Fruit fly (Drosophila melanogaster): ENCODE data around the gene CG16704.

The CG16704 gene

dm6 chr2L:3655698-3656105, 36.7 kb downstream of the CG16704 start (continued):
- TF ChIP-seq CG6791 (GFP tag; IDR thresholded peaks at IDR 0.05; ENCODE audit: partially characterized antibody) (no peak), Hey (tag; optimal IDR thresholded peaks at IDR 0.05) (peak; percentile 92), stc (GFP tag; IDR thresholded peaks at IDR 0.05) (peak; percentile 98), sisA (GFP tag; IDR thresholded peaks at IDR 0.05) (peak; percentile 98), CG14860 (GFP tag; IDR thresholded peaks at IDR 0.05; ENCODE audit: partially characterized antibody) (no peak), Antp (GFP tag; optimal IDR thresholded peaks at IDR 0.05) (peak; percentile 98), CG1832 (GFP tag; optimal IDR thresholded peaks at IDR 0.05) (no peak), al (GFP tag; IDR thresholded peaks at IDR 0.05) (peak; percentile 96), CG4854 (GFP tag; optimal IDR thresholded peaks at IDR 0.05) (peak; percentile 97), Sox100B (GFP tag; optimal IDR thresholded peaks at IDR 0.05) (peak; percentile 98), CG6765 (GFP tag; optimal IDR thresholded peaks at IDR 0.05) (peak; percentile 97), lilli (GFP tag; optimal IDR thresholded peaks at IDR 0.05) (peak; percentile 98), bbx (GFP tag; IDR thresholded peaks at IDR 0.05; ENCODE audit: partially characterized antibody) (no peak), zen2 (GFP tag; IDR thresholded peaks at IDR 0.05; ENCODE audit: partially characterized antibody) (no peak), D (optimal IDR thresholded peaks at IDR 0.05) (no peak), D (GFP tag; optimal IDR thresholded peaks at IDR 0.05) (peak; percentile 98), CG17385 (GFP tag; optimal IDR thresholded peaks at IDR 0.05) (peak; percentile 97), wdn (GFP tag; IDR thresholded peaks at IDR 0.05) (peak; percentile 97), Adf1 (GFP tag; IDR thresholded peaks at IDR 0.05) (peak; percentile 87), scrt (GFP tag; optimal IDR thresholded peaks at IDR 0.05) (peak; percentile 97), ase (GFP tag; IDR thresholded peaks at IDR 0.05) (peak; percentile 97), nmo (GFP tag; optimal IDR thresholded peaks at IDR 0.05) (peak; percentile 98), Aef1 (GFP tag; IDR thresholded peaks at IDR 0.05) (peak; percentile 97), Atf3 (GFP tag; optimal IDR thresholded peaks at IDR 0.05) (peak; percentile 94), pzg (GFP tag; optimal IDR thresholded peaks at IDR 0.05) (peak; percentile 34), H15 (GFP tag; IDR thresholded peaks at IDR 0.05) (peak; percentile 96), maf-S (GFP tag; optimal IDR thresholded peaks at IDR 0.05) (peak; percentile 96), fd102C (GFP tag; optimal IDR thresholded peaks at IDR 0.05) (peak; percentile 69), CG9727 (GFP tag; optimal IDR thresholded peaks at IDR 0.05) (peak; percentile 98), Fer3 (tag; optimal IDR thresholded peaks at IDR 0.05) (peak; percentile 98), btn (GFP tag; optimal IDR thresholded peaks at IDR 0.05) (peak; percentile 96), nau (GFP tag; optimal IDR thresholded peaks at IDR 0.05) (peak; percentile 97), Dip3 (GFP tag; optimal IDR thresholded peaks at IDR 0.05) (peak; percentile 97), peb (GFP tag; IDR thresholded peaks at IDR 0.05) (peak; percentile 97), croc (GFP tag; conservative IDR thresholded peaks at IDR 0.05) (peak; percentile 97), oc (tag; optimal IDR thresholded peaks at IDR 0.05) (peak; percentile 98), Fer1 (GFP tag; optimal IDR thresholded peaks at IDR 0.05) (peak; percentile 99), CG7357 (GFP tag; IDR thresholded peaks at IDR 0.05) (peak; percentile 92), knrl (GFP tag; IDR thresholded peaks at IDR 0.05; ENCODE audit: partially characterized antibody) (no peak), CG3065 (GFP tag; optimal IDR thresholded peaks at IDR 0.05) (peak; percentile 96), ap (GFP tag; IDR thresholded peaks at IDR 0.05) (peak; percentile 96), CG11085 (GFP tag; IDR thresholded peaks at IDR 0.05) (peak; percentile 96), CG4282 (GFP tag; optimal IDR thresholded peaks at IDR 0.05) (peak; percentile 95), CG6254 (GFP tag; optimal IDR thresholded peaks at IDR 0.05) (peak; percentile 96), toy (GFP tag; IDR thresholded peaks at IDR 0.05) (peak; percentile 92), Abd-B (GFP tag; optimal IDR thresholded peaks at IDR 0.05) (peak; percentile 98), hbn (GFP tag; IDR thresholded peaks at IDR 0.05; ENCODE audit: partially characterized antibody) (no peak), ash1 (GFP tag; optimal IDR thresholded peaks at IDR 0.05) (peak; percentile 93), CG16779 (GFP tag; IDR thresholded peaks at IDR 0.05) (peak; percentile 97), CG17802 (tag; optimal IDR thresholded peaks at IDR 0.05) (peak; percentile 88), CG12104 (GFP tag; optimal IDR thresholded peaks at IDR 0.05) (peak; percentile 96)

Data from whole organism, embryonic.